Worm (Caenorhabditis elegans) whole organism, mixed stage, embryonic: ENCODE results near the gene srj-38.

Experiments
- bed-3 ChIP-seq: fragments of 200-800 bp; sonication (Bioruptor generic); optimal IDR thresholded peaks from 3 replicates; lab custom pipeline; 2018; ENCODE audit warnings: mild to moderate bottlenecking, missing genetic modification characterization, moderate library complexity, missing compliant biosample characterization
- blmp-1 ChIP-seq: fragments of 150-350 bp; optimal IDR thresholded peaks from 2 replicates; lab custom pipeline; 2014; ENCODE audit warnings: missing biosample characterization, missing genetic modification characterization
- ceh-39 ChIP-seq: fragments of 150-350 bp; optimal IDR thresholded peaks from 2 replicates; lab custom pipeline; 2014; ENCODE audit warnings: missing biosample characterization, missing genetic modification characterization
- ceh-83 ChIP-seq: fragments of 200-800 bp; sonication (Bioruptor generic); optimal IDR thresholded peaks from 2 replicates; lab custom pipeline; 2018; ENCODE audit warnings: mild to moderate bottlenecking, missing genetic modification characterization, missing compliant biosample characterization
- ces-1 ChIP-seq: fragments of 150-350 bp; optimal IDR thresholded peaks from 2 replicates; lab custom pipeline; 2014; ENCODE audit warnings: missing biosample characterization, missing genetic modification reagents, missing genetic modification characterization
- cnd-1 ChIP-seq: fragments of 200-800 bp; sonication (Bioruptor generic); optimal IDR thresholded peaks from 2 replicates; lab custom pipeline; 2018; ENCODE audit warnings: mild to moderate bottlenecking, missing genetic modification characterization, missing compliant biosample characterization
- drap-1 ChIP-seq: fragments of 200-800 bp; sonication (Bioruptor generic); optimal IDR thresholded peaks from 3 replicates; lab custom pipeline; 2018; ENCODE audit warnings: mild to moderate bottlenecking, missing genetic modification characterization, missing compliant biosample characterization
- elt-1 ChIP-seq: sonication (generic microtip); optimal IDR thresholded peaks from 2 replicates; lab custom pipeline; 2017; ENCODE audit warnings: missing genetic modification characterization, mild to moderate bottlenecking, missing compliant biosample characterization, antibody characterized with exemption, moderate library complexity, borderline replicate concordance; ENCODE audit not compliant: insufficient read depth
- elt-3 ChIP-seq: fragments of 150-350 bp; optimal IDR thresholded peaks from 2 replicates; lab custom pipeline; 2014; ENCODE audit warnings: missing biosample characterization, missing genetic modification characterization
- ham-2 ChIP-seq: fragments of 200-800 bp; sonication (Bioruptor generic); optimal IDR thresholded peaks from 2 replicates; lab custom pipeline; 2018; ENCODE audit warnings: mild to moderate bottlenecking, missing genetic modification characterization, missing compliant biosample characterization
- hlh-1 ChIP-seq: fragments of 150-350 bp; optimal IDR thresholded peaks from 2 replicates; lab custom pipeline; 2014; ENCODE audit warnings: missing biosample characterization, missing genetic modification reagents, missing genetic modification characterization
- lin-13 ChIP-seq: fragments of 150-350 bp; optimal IDR thresholded peaks from 2 replicates; lab custom pipeline; 2014; ENCODE audit warnings: missing biosample characterization, missing genetic modification characterization
- lsy-2 ChIP-seq: fragments of 150-350 bp; optimal IDR thresholded peaks from 2 replicates; lab custom pipeline; 2014; ENCODE audit warnings: missing biosample characterization, missing genetic modification characterization
- mab-5 ChIP-seq: fragments of 150-350 bp; optimal IDR thresholded peaks from 2 replicates; lab custom pipeline; 2014; ENCODE audit warnings: missing biosample characterization, missing genetic modification characterization
- mep-1 ChIP-seq: fragments of 150-350 bp; optimal IDR thresholded peaks from 2 replicates; lab custom pipeline; 2017; ENCODE audit warnings: missing biosample characterization, missing genetic modification reagents, missing genetic modification characterization, inconsistent platforms
- nhr-12 ChIP-seq: fragments of 150-350 bp; optimal IDR thresholded peaks from 2 replicates; lab custom pipeline; 2014; ENCODE audit warnings: missing biosample characterization, missing genetic modification characterization
- nhr-2 ChIP-seq: fragments of 150-350 bp; optimal IDR thresholded peaks from 2 replicates; lab custom pipeline; 2014; ENCODE audit warnings: missing biosample characterization, missing genetic modification characterization
- nhr-237 ChIP-seq: fragments of 150-350 bp; optimal IDR thresholded peaks from 2 replicates; lab custom pipeline; 2014; ENCODE audit warnings: missing biosample characterization, missing genetic modification characterization
- nhr-28 ChIP-seq: fragments of 150-350 bp; optimal IDR thresholded peaks from 2 replicates; lab custom pipeline; 2014; ENCODE audit warnings: missing biosample characterization, missing genetic modification characterization
- pha-4 ChIP-seq: fragments of 150-350 bp; optimal IDR thresholded peaks from 2 replicates; lab custom pipeline; 2018; ENCODE audit warnings: missing biosample characterization, missing genetic modification reagents, missing genetic modification characterization
- sem-2 ChIP-seq: fragments of 200-800 bp; sonication (Bioruptor generic); optimal IDR thresholded peaks from 2 replicates; lab custom pipeline; 2018; ENCODE audit warnings: mild to moderate bottlenecking, missing genetic modification characterization, missing compliant biosample characterization
- snpc-4 ChIP-seq: fragments of 150-350 bp; optimal IDR thresholded peaks from 2 replicates; lab custom pipeline; 2014; ENCODE audit warnings: missing biosample characterization, missing genetic modification characterization
- sptf-1 ChIP-seq: sonication (generic microtip); optimal IDR thresholded peaks from 2 replicates; lab custom pipeline; 2017; ENCODE audit warnings: mild to moderate bottlenecking, missing genetic modification characterization, moderate library complexity, missing compliant biosample characterization
- tbx-8 ChIP-seq: fragments of 200-800 bp; sonication (Bioruptor generic); optimal IDR thresholded peaks from 2 replicates; lab custom pipeline; 2018; ENCODE audit warnings: mild to moderate bottlenecking, missing genetic modification characterization, moderate library complexity, missing compliant biosample characterization
- unc-120 ChIP-seq: sonication (generic microtip); optimal IDR thresholded peaks from 2 replicates; lab custom pipeline; 2017; ENCODE audit warnings: missing genetic modification characterization, missing compliant biosample characterization; ENCODE audit not compliant: poor library complexity, severe bottlenecking
- unc-39 ChIP-seq: fragments of 150-350 bp; optimal IDR thresholded peaks from 2 replicates; lab custom pipeline; 2014; ENCODE audit warnings: missing biosample characterization, missing genetic modification characterization
- zip-8 ChIP-seq: fragments of 150-350 bp; optimal IDR thresholded peaks from 2 replicates; lab custom pipeline; 2014; ENCODE audit warnings: missing biosample characterization, missing genetic modification characterization
- ztf-11 ChIP-seq: fragments of 150-350 bp; optimal IDR thresholded peaks from 2 replicates; lab custom pipeline; 2014; ENCODE audit warnings: missing biosample characterization, missing genetic modification characterization

Gene srj-38

ce11 chrV:884324-884723 lies at the start of gene srj-38:
Gene srj-38 (minus strand): TSS chrV:884424.
- TF ChIP-seq ces-1 (GFP tag; lab: Kevin White, UChicago) (no peak), ceh-83 (GFP tag; lab: Kevin White, UChicago) (no peak), tbx-8 (no peak), ceh-39 (tag; lab: Kevin White, UChicago) (no peak), elt-1 (tag; lab: Kevin White, UChicago) (no peak), nhr-12 (tag; lab: Kevin White, UChicago) (no peak), nhr-2 (tag; lab: Kevin White, UChicago) (no peak), lsy-2 (tag; lab: Kevin White, UChicago) (no peak), ham-2 (GFP tag; lab: Kevin White, UChicago) (no peak), snpc-4 (tag; lab: Kevin White, UChicago) (no peak), unc-39 (tag; lab: Kevin White, UChicago) (no peak), unc-120 (no peak), zip-8 (tag; lab: Kevin White, UChicago) (no peak), ztf-11 (tag; lab: Kevin White, UChicago) (no peak), nhr-28 (tag; lab: Kevin White, UChicago) (no peak), cnd-1 (tag; lab: Kevin White, UChicago) (no peak)

- TF ChIP-seq lin-13 (tag; lab: Kevin White, UChicago) (no peak), sptf-1 (no peak), nhr-12 (tag; lab: Kevin White, UChicago) (no peak)
- TF ChIP-seq, all 35 proteins: peak for 0
Observed at ce11 chrV:917488-917887, 33.3 kb upstream of the srj-38 start, which contains the start of gene H24K24.2. Gene H24K24.2 (plus strand): TSS chrV:917788.

- no peak for TF ChIP-seq ceh-83 (GFP tag; lab: Kevin White, UChicago)
- TF ChIP-seq mab-5 (tag; lab: Kevin White, UChicago), result no peak
- no peak for TF ChIP-seq sptf-1
- TF ChIP-seq unc-120, result no peak
- TF ChIP-seq hlh-1 (tag; lab: Kevin White, UChicago), result no peak
- TF ChIP-seq nhr-28 (tag; lab: Kevin White, UChicago), result no peak
- TF ChIP-seq snpc-4 (tag; lab: Kevin White, UChicago), result no peak
- no peak for TF ChIP-seq bed-3 (GFP tag; lab: Kevin White, UChicago)
- TF ChIP-seq ces-1 (GFP tag; lab: Kevin White, UChicago), result no peak
- no peak for TF ChIP-seq sem-2
- no peak for TF ChIP-seq nhr-237 (tag; lab: Kevin White, UChicago)
- no peak for TF ChIP-seq ceh-39 (tag; lab: Kevin White, UChicago)
- TF ChIP-seq unc-39 (tag; lab: Kevin White, UChicago), result no peak
Observed at ce11 chrV:915716-916115, 31.5 kb upstream of the srj-38 start.

ce11 chrV:911474-911873 lies 27.2 kb upstream of the srj-38 start, which contains the start of gene adh-5:
Gene adh-5 (plus strand): TSS chrV:911774.
- TF ChIP-seq ham-2 (GFP tag; lab: Kevin White, UChicago) (no peak), unc-39 (tag; lab: Kevin White, UChicago) (no peak), mep-1 (tag; lab: Kevin White, UChicago) (no peak), elt-3 (tag; lab: Kevin White, UChicago) (no peak)
- TF ChIP-seq, all 35 proteins: peak for 0

- no peak for TF ChIP-seq nhr-28 (tag; lab: Kevin White, UChicago)
- TF ChIP-seq elt-1 (tag; lab: Kevin White, UChicago), result peak; percentile 81
Observed at ce11 chrV:910588-910987, 26.4 kb upstream of the srj-38 start.

ce11 chrV:908681-909080 lies 24.5 kb upstream of the srj-38 start:
- TF ChIP-seq nhr-237 (tag; lab: Kevin White, UChicago) (no peak), blmp-1 (tag; lab: Kevin White, UChicago) (no peak), snpc-4 (tag; lab: Kevin White, UChicago) (no peak), hlh-1 (tag; lab: Kevin White, UChicago) (no peak), ztf-11 (tag; lab: Kevin White, UChicago) (no peak), sptf-1 (no peak), unc-120 (no peak), bed-3 (GFP tag; lab: Kevin White, UChicago) (no peak), pha-4 (tag; lab: Kevin White, UChicago) (no peak), drap-1 (GFP tag; lab: Kevin White, UChicago) (no peak), lsy-2 (tag; lab: Kevin White, UChicago) (no peak), nhr-2 (tag; lab: Kevin White, UChicago) (no peak)
